Worm (Caenorhabditis elegans) whole organism, L1 larva: ENCODE results near the gene F08F8.6.

Experiments
- ama-1 ChIP-seq: fragments of 150-350 bp; optimal IDR thresholded peaks from 2 replicates; lab custom pipeline; 2014
- hlh-17 ChIP-seq: fragments of 200-800 bp; sonication (Bioruptor generic); optimal IDR thresholded peaks from 2 replicates; lab custom pipeline; 2018; ENCODE audit warnings: missing genetic modification characterization, mild to moderate bottlenecking, missing compliant biosample characterization, moderate library complexity, borderline replicate concordance
- hlh-4 ChIP-seq: sonication (generic microtip); optimal IDR thresholded peaks from 2 replicates; lab custom pipeline; 2016; ENCODE audit warnings: mild to moderate bottlenecking, missing genetic modification characterization, missing compliant biosample characterization
- lin-13 ChIP-seq: fragments of 150-350 bp; optimal IDR thresholded peaks from 2 replicates; lab custom pipeline; 2014; ENCODE audit warnings: missing biosample characterization, missing genetic modification reagents, missing genetic modification characterization
- unc-130 ChIP-seq: fragments of 150-350 bp; optimal IDR thresholded peaks from 2 replicates; lab custom pipeline; 2017; ENCODE audit warnings: missing biosample characterization, missing genetic modification characterization, inconsistent platforms

ce11 chrIII:7304961-7305648, 38.4 kb upstream of the F08F8.6 start:
- TF ChIP-seq ama-1 (lab: Kevin White, UChicago) (no peak), hlh-4 (tag; lab: Kevin White, UChicago) (no peak), unc-130 (no peak), lin-13 (GFP tag; lab: Kevin White, UChicago) (no peak), hlh-17 (GFP tag; lab: Kevin White, UChicago) (no peak)
